Fruit fly (Drosophila melanogaster) whole organism, prepupa: Measurements from ENCODE around the gene CG3698.

Source experiments
- CG10631 ChIP-seq: fragments of 200-800 bp; sonication (Bioruptor generic); optimal IDR thresholded peaks from 2 replicates; lab custom pipeline; 2016; ENCODE audit warnings: missing biosample characterization, missing genetic modification characterization
- CG10669 ChIP-seq: fragments of 200-800 bp; sonication (Bioruptor generic); optimal IDR thresholded peaks from 3 replicates; lab custom pipeline; 2018; ENCODE audit warnings: missing biosample characterization, mild to moderate bottlenecking, missing genetic modification characterization, moderate library complexity
- CG11294 ChIP-seq: fragments of 200-800 bp; sonication (Bioruptor generic); IDR thresholded peaks from 2 replicates; pipeline ENCODE4 v1.3.6; 2022; ENCODE audit warnings: missing biosample characterization, missing genetic modification characterization
- CG11762 ChIP-seq: fragments of 200-800 bp; sonication (Bioruptor generic); optimal IDR thresholded peaks from 3 replicates; lab custom pipeline; 2016; ENCODE audit warnings: missing biosample characterization, missing genetic modification characterization; ENCODE audit not compliant: insufficient read depth
- CG11902 ChIP-seq: fragments of 200-800 bp; sonication (Bioruptor generic); optimal IDR thresholded peaks from 3 replicates; lab custom pipeline; 2016; ENCODE audit warnings: missing biosample characterization, missing genetic modification characterization
- CG15336 ChIP-seq: fragments of 200-800 bp; sonication (Bioruptor generic); IDR thresholded peaks from 2 replicates; pipeline ENCODE4 v1.3.6; 2022; ENCODE audit warnings: missing biosample characterization, missing genetic modification characterization
- CG1621 ChIP-seq: fragments of 200-800 bp; sonication (Bioruptor generic); optimal IDR thresholded peaks from 3 replicates; lab custom pipeline; 2018; ENCODE audit warnings: missing biosample characterization, mild to moderate bottlenecking, missing genetic modification characterization
- CG16779 ChIP-seq: fragments of 200-800 bp; sonication (Bioruptor generic); optimal IDR thresholded peaks from 3 replicates; lab custom pipeline; 2017; ENCODE audit warnings: missing biosample characterization, mild to moderate bottlenecking, missing genetic modification characterization
- CG34406 ChIP-seq: fragments of 200-800 bp; sonication (Bioruptor generic); optimal IDR thresholded peaks from 3 replicates; lab custom pipeline; 2016; ENCODE audit warnings: missing biosample characterization, missing genetic modification characterization
- CG3919 ChIP-seq: fragments of 200-800 bp; sonication (Bioruptor generic); optimal IDR thresholded peaks from 3 replicates; lab custom pipeline; 2016; ENCODE audit warnings: missing biosample characterization, missing genetic modification characterization
- CG4318 ChIP-seq: fragments of 200-800 bp; sonication (Bioruptor generic); optimal IDR thresholded peaks from 3 replicates; lab custom pipeline; 2017; ENCODE audit warnings: missing biosample characterization, mild to moderate bottlenecking, missing genetic modification characterization
- CG6163 ChIP-seq: fragments of 200-800 bp; sonication (Bioruptor generic); IDR thresholded peaks from 3 replicates; pipeline ENCODE4 v1.3.6; 2022; ENCODE audit warnings: missing biosample characterization, missing genetic modification characterization
- CG6276 ChIP-seq: fragments of 200-800 bp; sonication (Bioruptor generic); optimal IDR thresholded peaks from 2 replicates; lab custom pipeline; 2017; ENCODE audit warnings: missing biosample characterization, mild to moderate bottlenecking, missing genetic modification characterization
- CG6792 ChIP-seq: fragments of 200-800 bp; sonication (Bioruptor generic); optimal IDR thresholded peaks from 3 replicates; lab custom pipeline; 2016; ENCODE audit warnings: missing biosample characterization, missing genetic modification characterization
- CG6854 ChIP-seq: fragments of 200-800 bp; sonication (Bioruptor generic); optimal IDR thresholded peaks from 2 replicates; lab custom pipeline; 2017; ENCODE audit warnings: missing biosample characterization, mild to moderate bottlenecking, missing genetic modification characterization
- CG8119 ChIP-seq: fragments of 200-800 bp; sonication (Bioruptor generic); IDR thresholded peaks from 3 replicates; pipeline ENCODE4 v1.3.6; 2022; ENCODE audit warnings: missing biosample characterization, missing genetic modification characterization
- Eip75B ChIP-seq: fragments of 200-800 bp; sonication (Bioruptor generic); optimal IDR thresholded peaks from 3 replicates; lab custom pipeline; 2016; ENCODE audit warnings: missing biosample characterization, missing genetic modification characterization
- Eip78C ChIP-seq: fragments of 200-800 bp; sonication (Bioruptor generic); peaks from one replicate; lab custom pipeline; 2016; ENCODE audit warnings: missing biosample characterization, missing genetic modification characterization
- Eip93F ChIP-seq: fragments of 200-800 bp; sonication (Bioruptor generic); optimal IDR thresholded peaks from 2 replicates; lab custom pipeline; 2016; ENCODE audit warnings: missing biosample characterization, mild to moderate bottlenecking, missing genetic modification characterization
- Ets96B ChIP-seq: fragments of 200-800 bp; optimal IDR thresholded peaks from 2 replicates; lab custom pipeline; 2019; ENCODE audit warnings: missing biosample characterization, mild to moderate bottlenecking, missing genetic modification characterization, moderate library complexity
- Gug ChIP-seq: fragments of 200-800 bp; sonication (Bioruptor generic); IDR thresholded peaks from 2 replicates; pipeline ENCODE4 v1.3.6; 2022; ENCODE audit warnings: missing biosample characterization, missing genetic modification characterization
- Hr38 ChIP-seq: sonication (Bioruptor generic); optimal IDR thresholded peaks from 2 replicates; lab custom pipeline; 2016; ENCODE audit warnings: missing biosample characterization, missing genetic modification characterization
- Hr39 ChIP-seq: fragments of 200-800 bp; sonication (Bioruptor generic); optimal IDR thresholded peaks from 2 replicates; lab custom pipeline; 2016; ENCODE audit warnings: missing biosample characterization, missing genetic modification characterization
- Hr4 ChIP-seq: fragments of 200-800 bp; sonication (Bioruptor generic); optimal IDR thresholded peaks from 3 replicates; lab custom pipeline; 2016; ENCODE audit warnings: missing biosample characterization, missing genetic modification characterization
- Lpt ChIP-seq: fragments of 200-800 bp; sonication (Bioruptor generic); optimal IDR thresholded peaks from 3 replicates; lab custom pipeline; 2016; ENCODE audit warnings: missing biosample characterization, missing genetic modification characterization
- Met ChIP-seq: fragments of 200-800 bp; sonication (Bioruptor generic); optimal IDR thresholded peaks from 3 replicates; lab custom pipeline; 2016; ENCODE audit warnings: missing biosample characterization, missing genetic modification characterization
- OdsH ChIP-seq: fragments of 200-800 bp; sonication (Bioruptor generic); optimal IDR thresholded peaks from 3 replicates; lab custom pipeline; 2016; ENCODE audit warnings: missing biosample characterization, missing genetic modification characterization
- Sox14 ChIP-seq: fragments of 200-800 bp; sonication (Bioruptor generic); optimal IDR thresholded peaks from 3 replicates; lab custom pipeline; 2016; ENCODE audit warnings: missing biosample characterization, missing genetic modification characterization
- achi ChIP-seq: fragments of 200-800 bp; sonication (Bioruptor generic); optimal IDR thresholded peaks from 3 replicates; lab custom pipeline; 2016; ENCODE audit warnings: missing biosample characterization, missing genetic modification characterization
- cyc ChIP-seq: fragments of 200-800 bp; sonication (Bioruptor generic); optimal IDR thresholded peaks from 3 replicates; lab custom pipeline; 2016; ENCODE audit warnings: missing biosample characterization, missing genetic modification characterization
- dac ChIP-seq: fragments of 200-800 bp; sonication (Bioruptor generic); optimal IDR thresholded peaks from 2 replicates; lab custom pipeline; 2017; ENCODE audit warnings: missing biosample characterization, mild to moderate bottlenecking, missing genetic modification characterization
- dsx ChIP-seq: fragments of 200-800 bp; optimal IDR thresholded peaks from 3 replicates; lab custom pipeline; 2019; ENCODE audit warnings: missing biosample characterization, mild to moderate bottlenecking, missing genetic modification characterization, moderate library complexity; ENCODE audit not compliant: poor library complexity, severe bottlenecking
- eg ChIP-seq: fragments of 200-800 bp; sonication (Bioruptor generic); IDR thresholded peaks from 3 replicates; pipeline ENCODE4 v1.3.6; 2022; ENCODE audit warnings: missing biosample characterization, missing genetic modification characterization
- esn ChIP-seq: fragments of 200-800 bp; sonication (Bioruptor generic); optimal IDR thresholded peaks from 2 replicates; lab custom pipeline; 2016; ENCODE audit warnings: missing biosample characterization, mild to moderate bottlenecking, missing genetic modification characterization, moderate library complexity
- fd59A ChIP-seq: fragments of 200-800 bp; sonication (Bioruptor generic); optimal IDR thresholded peaks from 2 replicates; lab custom pipeline; 2017; ENCODE audit warnings: missing biosample characterization, mild to moderate bottlenecking, missing genetic modification characterization, missing genetic modification reagents
- fd85E ChIP-seq: fragments of 200-800 bp; sonication (Bioruptor generic); optimal IDR thresholded peaks from 3 replicates; lab custom pipeline; 2016; ENCODE audit warnings: missing biosample characterization, missing genetic modification characterization
- net ChIP-seq: fragments of 200-800 bp; sonication (Bioruptor generic); optimal IDR thresholded peaks from 3 replicates; lab custom pipeline; 2016; ENCODE audit warnings: missing biosample characterization, missing genetic modification characterization
- salr ChIP-seq, 2 experiments: fragments of 200-800 bp; sonication (Bioruptor generic); optimal IDR thresholded peaks; 3 replicates each; lab custom pipeline; 2016 to 2018; ENCODE audit warnings: missing biosample characterization in 2 of 2, missing genetic modification characterization in 2 of 2, mild to moderate bottlenecking in 1 of 2
- spab ChIP-seq: fragments of 200-800 bp; sonication (Bioruptor generic); optimal IDR thresholded peaks from 2 replicates; lab custom pipeline; 2017; ENCODE audit warnings: missing biosample characterization, mild to moderate bottlenecking, missing genetic modification characterization, missing genetic modification reagents
- svp ChIP-seq: fragments of 200-800 bp; sonication (Bioruptor generic); peaks from one replicate; lab custom pipeline; 2016; ENCODE audit warnings: missing biosample characterization, missing genetic modification characterization
- topi ChIP-seq: fragments of 200-800 bp; sonication (Bioruptor generic); optimal IDR thresholded peaks from 3 replicates; lab custom pipeline; 2016; ENCODE audit warnings: missing biosample characterization, missing genetic modification characterization

Gene CG3698

dm6 chr3L:20778224-20779063 lies 19.7 kb downstream of the CG3698 start, which contains the start of the genes Pex16 and Pex14 (continued):
- TF ChIP-seq Eip78C (GFP tag; lab: Kevin White, UChicago): peak; percentile 89
- peak; percentile 55 for TF ChIP-seq achi (GFP tag; lab: Kevin White, UChicago)
- TF ChIP-seq dac (GFP tag; lab: Kevin White, UChicago): peak; percentile 27
- TF ChIP-seq CG6276: peak; percentile 26
- peak; percentile 83 for TF ChIP-seq cyc (GFP tag; lab: Kevin White, UChicago)
- no peak for TF ChIP-seq Hr38 (GFP tag; lab: Kevin White, UChicago)
- peak; percentile 51 for TF ChIP-seq Gug (GFP tag; lab: Robert Waterston, UW)
- peak; percentile 66 for TF ChIP-seq CG11902 (GFP tag; lab: Kevin White, UChicago)
- TF ChIP-seq fd59A (GFP tag; lab: Kevin White, UChicago): peak; percentile 51
- TF ChIP-seq CG11762 (GFP tag; lab: Kevin White, UChicago): peak; percentile 46

- no peak for TF ChIP-seq OdsH (GFP tag; lab: Kevin White, UChicago)
- TF ChIP-seq eg: no peak
- TF ChIP-seq CG4318: no peak
- no peak for TF ChIP-seq CG16779
- no peak for TF ChIP-seq spab (GFP tag; lab: Kevin White, UChicago)
- no peak for TF ChIP-seq CG10631 (GFP tag; lab: Kevin White, UChicago)
- no peak for TF ChIP-seq Lpt
Measured at dm6 chr3L:20777496-20777895, 20.7 kb downstream of the CG3698 start.

dm6 chr3L:20772647-20773015 lies 25.5 kb downstream of the CG3698 start:
- TF ChIP-seq svp (GFP tag; lab: Kevin White, UChicago): peak; percentile 94
- TF ChIP-seq OdsH (GFP tag; lab: Kevin White, UChicago): no peak
- TF ChIP-seq, all 60 proteins: peak for 1

DNA sequence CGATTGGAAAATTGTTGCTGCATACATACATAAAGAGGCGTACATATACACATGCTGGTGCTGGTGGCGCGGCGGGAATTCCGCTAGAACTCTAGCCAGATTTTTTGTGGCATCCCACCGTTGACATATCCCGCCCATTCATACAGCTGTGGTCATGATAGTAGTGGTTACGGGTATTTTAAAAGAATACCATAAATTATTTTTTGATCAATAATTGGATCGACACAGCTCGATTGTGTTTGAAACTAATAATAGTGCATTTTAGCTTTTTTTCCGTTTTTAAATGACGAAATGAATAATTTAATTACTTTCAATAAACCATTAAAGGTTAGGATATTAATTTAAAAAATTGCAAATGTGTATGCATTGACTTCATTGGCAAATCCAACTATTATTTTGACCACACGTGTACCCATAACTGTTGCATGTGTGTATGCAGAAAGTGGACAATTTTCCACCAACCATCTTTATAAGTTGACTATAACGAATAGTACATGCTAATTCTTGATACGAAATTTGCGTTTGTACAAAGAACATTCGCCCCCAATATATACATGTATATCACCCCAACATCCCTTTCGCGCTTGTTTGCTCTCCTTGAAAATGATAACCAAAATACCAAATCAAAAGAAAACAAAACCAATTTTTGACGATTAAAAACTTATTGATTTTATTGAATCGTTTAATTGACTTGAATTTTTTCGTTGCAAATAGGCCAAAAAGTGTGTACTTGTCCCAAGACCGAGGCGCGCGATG lies 26.1 kb downstream of the CG3698 start:
- TF ChIP-seq CG16779 (peak; percentile 51), CG3919 (GFP tag; lab: Kevin White, UChicago) (peak; percentile 85), CG6276 (peak; percentile 83), OdsH (GFP tag; lab: Kevin White, UChicago) (peak; percentile 82), Eip93F (GFP tag; lab: Kevin White, UChicago) (peak; percentile 45), CG15336 (GFP tag; lab: Robert Waterston, UW) (peak; percentile 92), CG10631 (GFP tag; lab: Kevin White, UChicago) (peak; percentile 72), CG4318 (no peak), net (GFP tag; lab: Kevin White, UChicago) (peak; percentile 90), CG6854 (GFP tag; lab: Kevin White, UChicago) (no peak), CG11762 (GFP tag; lab: Kevin White, UChicago) (peak; percentile 70), Met (peak; percentile 87), Hr38 (GFP tag; lab: Kevin White, UChicago) (no peak), CG8119 (GFP tag; lab: Robert Waterston, UW) (peak; percentile 91), CG10669 (GFP tag; lab: Kevin White, UChicago) (peak; percentile 84), salr (GFP tag; optimal IDR thresholded peaks at IDR 0.05; lab: Kevin White, UChicago) (peak; percentile 64 to 82), topi (GFP tag; lab: Kevin White, UChicago) (peak; percentile 87), CG11294 (peak; percentile 70), CG34406 (GFP tag; lab: Kevin White, UChicago) (peak; percentile 65), fd59A (GFP tag; lab: Kevin White, UChicago) (peak; percentile 53), esn (peak; percentile 86), dsx (GFP tag; lab: Kevin White, UChicago) (peak; percentile 72), CG1621 (tag; lab: Kevin White, UChicago) (peak; percentile 76), Hr4 (GFP tag; lab: Kevin White, UChicago) (peak; percentile 86), CG6792 (GFP tag; lab: Kevin White, UChicago) (peak; percentile 81), Eip75B (peak; percentile 85), svp (GFP tag; lab: Kevin White, UChicago) (peak; percentile 91), Hr39 (peak; percentile 81), dac (GFP tag; lab: Kevin White, UChicago) (peak; percentile 37), fd85E (GFP tag; lab: Kevin White, UChicago) (no peak), cyc (GFP tag; lab: Kevin White, UChicago) (peak; percentile 76), CG6163 (GFP tag; lab: Robert Waterston, UW) (peak; percentile 88), Ets96B (peak; percentile 79), Sox14 (GFP tag; lab: Kevin White, UChicago) (peak; percentile 84)
